Worm (Caenorhabditis elegans) whole organism, L2 larva: ENCODE results near the gene lido-8.

Source experiments
- R02D3.7 ChIP-seq: fragments of 150-350 bp; optimal IDR thresholded peaks from 2 replicates; lab custom pipeline; 2014; ENCODE audit warnings: missing biosample characterization, missing genetic modification characterization
- ZK546.5 ChIP-seq: sonication (generic microtip); optimal IDR thresholded peaks from 2 replicates; lab custom pipeline; 2017; ENCODE audit warnings: missing biosample characterization, missing genetic modification characterization
- egl-27 ChIP-seq: sonication (generic microtip); optimal IDR thresholded peaks from 3 replicates; lab custom pipeline; 2017; ENCODE audit warnings: missing biosample characterization, missing genetic modification reagents, missing genetic modification characterization
- elt-1 ChIP-seq: fragments of 150-350 bp; optimal IDR thresholded peaks from 2 replicates; lab custom pipeline; 2014; ENCODE audit warnings: missing biosample characterization, missing genetic modification characterization
- fos-1 ChIP-seq: fragments of 150-350 bp; optimal IDR thresholded peaks from 2 replicates; lab custom pipeline; 2014; ENCODE audit warnings: missing biosample characterization, missing genetic modification characterization
- lin-39 ChIP-seq: fragments of 150-350 bp; optimal IDR thresholded peaks from 2 replicates; lab custom pipeline; 2014; ENCODE audit warnings: missing biosample characterization, missing genetic modification reagents, missing genetic modification characterization
- lsy-2 ChIP-seq, 2 experiments: fragments of 150-350 bp in 1 of 2; sonication (generic microtip) in 1 of 2; optimal IDR thresholded peaks; 2 replicates each; lab custom pipeline; 2014 to 2017; ENCODE audit warnings: missing biosample characterization in 2 of 2, missing genetic modification characterization in 2 of 2
- mdl-1 ChIP-seq, 2 experiments: fragments of 150-350 bp in 1 of 2; sonication (generic microtip) in 1 of 2; optimal IDR thresholded peaks; 2 replicates each; lab custom pipeline; 2017; ENCODE audit warnings: missing biosample characterization in 2 of 2, missing genetic modification characterization in 2 of 2
- nhr-23 ChIP-seq: fragments of 150-350 bp; optimal IDR thresholded peaks from 2 replicates; lab custom pipeline; 2014; ENCODE audit warnings: missing biosample characterization, missing genetic modification reagents, missing genetic modification characterization
- nhr-25 ChIP-seq: fragments of 150-350 bp; sonication (generic microtip); optimal IDR thresholded peaks from 3 replicates; lab custom pipeline; 2014; ENCODE audit warnings: missing biosample characterization, missing genetic modification characterization
- nhr-77 ChIP-seq: fragments of 150-350 bp; optimal IDR thresholded peaks from 2 replicates; lab custom pipeline; 2014; ENCODE audit warnings: missing biosample characterization, missing genetic modification characterization
- snpc-4 ChIP-seq: fragments of 150-350 bp; optimal IDR thresholded peaks from 2 replicates; lab custom pipeline; 2014; ENCODE audit warnings: missing biosample characterization, missing genetic modification characterization
- ztf-11 ChIP-seq: sonication (generic microtip); optimal IDR thresholded peaks from 2 replicates; lab custom pipeline; 2017; ENCODE audit warnings: missing biosample characterization, missing genetic modification characterization

DNA sequence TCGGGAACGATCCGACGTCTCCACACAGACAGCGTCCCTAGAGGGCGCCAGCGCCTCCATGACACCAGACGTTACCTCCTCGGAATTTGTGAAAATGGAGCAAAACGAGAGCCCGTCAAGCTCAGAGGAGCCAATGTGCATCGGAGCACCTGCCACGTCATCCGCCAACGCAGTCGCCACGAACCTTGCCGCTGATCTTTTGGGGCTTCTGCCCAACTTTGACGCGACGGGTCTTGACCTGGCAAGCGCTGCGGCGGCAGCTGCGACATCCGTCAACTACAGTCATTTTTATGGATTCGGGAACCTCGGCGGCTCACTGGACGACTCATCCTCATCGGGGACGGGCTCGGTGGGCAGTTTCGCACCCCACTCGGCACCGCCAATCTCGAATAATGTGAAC is 11.4 kb upstream of the lido-8 start:
- TF ChIP-seq ZK546.5 (tag; lab: Kevin White, UChicago) (no peak), snpc-4 (no peak), mdl-1 (tag; optimal IDR thresholded peaks at IDR 0.05; lab: Kevin White, UChicago) (no peak), nhr-77 (tag; lab: Kevin White, UChicago) (no peak), nhr-23 (no peak), R02D3.7 (no peak), lsy-2 (tag; optimal IDR thresholded peaks at IDR 0.05; lab: Kevin White, UChicago) (no peak), lin-39 (tag; lab: Kevin White, UChicago) (no peak), ztf-11 (tag; lab: Kevin White, UChicago) (no peak), egl-27 (tag; lab: Kevin White, UChicago) (no peak), nhr-25 (tag; lab: Kevin White, UChicago) (no peak), fos-1 (tag; lab: Kevin White, UChicago) (no peak), elt-1 (no peak)
